Fruit fly (Drosophila melanogaster): ENCODE results near the gene Nagk.
A peak's percentile ranks its signal among the peaks of the same experiment; 100 is the strongest.

Gene Nagk

DNA sequence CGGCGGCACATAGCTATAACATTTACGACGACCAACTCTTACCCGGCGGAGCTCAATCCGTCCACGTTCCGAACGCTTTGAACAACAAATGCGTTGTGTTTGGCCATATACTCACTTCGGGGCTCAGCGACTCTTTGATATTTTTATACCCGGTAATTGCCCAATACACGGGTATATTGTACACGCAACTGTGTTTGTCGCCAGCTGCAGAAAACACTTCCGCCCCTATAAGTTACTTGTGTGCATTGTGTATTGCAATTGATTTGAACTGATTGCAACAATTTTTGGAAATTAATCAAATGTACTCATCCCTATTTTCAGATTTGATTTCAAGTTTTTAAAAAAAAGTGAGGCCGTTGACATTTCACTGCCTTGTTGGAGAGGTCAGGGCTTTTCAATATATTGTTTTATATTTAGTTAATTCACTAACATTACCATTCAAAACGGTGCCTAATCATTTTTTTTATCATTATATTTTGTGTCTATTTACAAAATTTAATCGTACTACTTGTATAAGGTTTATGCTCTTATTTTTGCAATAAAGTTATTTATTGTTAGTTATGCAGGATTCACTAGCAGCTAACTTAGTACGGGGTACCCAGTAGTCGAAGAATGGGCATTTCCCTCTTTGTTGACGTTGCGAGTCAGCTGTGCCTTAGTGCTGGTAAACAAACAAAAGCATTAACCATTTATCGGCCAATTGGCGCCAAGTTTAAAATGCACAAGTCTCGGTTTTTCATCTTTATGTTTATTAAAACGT, at the start of gene Nagk:
TSS of gene Nagk (minus strand) at position 331 of the 760 bp plus-strand sequence.
- TF ChIP-seq pan (optimal IDR thresholded peaks at IDR 0.05), result peak; percentile 96
- TF ChIP-seq psq (optimal IDR thresholded peaks at IDR 0.05), result no peak

DNA sequence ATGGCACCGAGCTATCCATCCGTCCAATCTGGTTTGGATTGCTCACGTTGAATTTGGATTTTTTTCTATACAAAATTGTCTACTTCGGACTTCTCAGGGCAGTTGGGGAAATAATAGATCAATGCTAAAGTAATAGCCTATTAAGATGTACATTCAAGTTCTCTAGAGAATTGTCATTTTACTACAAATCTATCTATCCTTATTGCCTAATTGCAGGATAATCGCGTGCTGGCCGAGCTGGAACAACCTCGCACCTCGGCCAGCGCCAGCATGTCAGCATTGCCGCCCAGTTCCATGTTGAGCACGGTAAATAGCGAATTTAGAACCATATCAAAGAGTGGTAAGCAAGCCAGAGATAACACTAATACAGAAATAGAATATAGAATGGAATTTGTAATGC, 39.8 kb upstream of the Nagk start, which contains the start of gene h-cup:
TSS of gene h-cup (minus strand) at position 101 of the 400 bp plus-strand sequence.
- no peak for TF ChIP-seq CG8478 (optimal IDR thresholded peaks at IDR 0.05)
- no peak for TF ChIP-seq usp (GFP tag; optimal IDR thresholded peaks at IDR 0.05)
- no peak for TF ChIP-seq EcR (GFP tag; optimal IDR thresholded peaks at IDR 0.05)
- no peak for TF ChIP-seq Dll (optimal IDR thresholded peaks at IDR 0.05)
- TF ChIP-seq pan (optimal IDR thresholded peaks at IDR 0.05), result no peak
- no peak for TF ChIP-seq psq (optimal IDR thresholded peaks at IDR 0.05)

DNA sequence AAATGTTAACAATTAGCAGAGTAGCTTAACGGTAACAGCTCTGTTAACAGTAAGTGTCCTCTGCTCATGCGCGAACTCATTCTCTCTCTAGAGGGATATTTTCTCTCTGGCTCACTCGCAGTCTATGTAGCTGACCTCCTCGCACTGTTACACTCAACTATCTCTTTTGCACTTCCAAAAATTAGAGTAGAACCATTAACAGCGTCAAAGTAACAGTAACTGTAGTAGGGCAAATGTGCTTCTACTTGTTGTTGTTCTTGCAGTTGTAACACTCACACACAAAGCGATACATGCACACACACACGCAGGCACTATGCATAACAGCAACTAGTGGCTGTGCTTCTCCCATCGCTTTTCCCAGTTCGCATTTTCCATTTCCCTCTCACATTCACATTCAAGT, 36.0 kb upstream of the Nagk start:
- TF ChIP-seq usp (GFP tag; optimal IDR thresholded peaks at IDR 0.05) (no peak), psq (optimal IDR thresholded peaks at IDR 0.05) (no peak), CG8478 (optimal IDR thresholded peaks at IDR 0.05) (no peak), EcR (GFP tag; optimal IDR thresholded peaks at IDR 0.05) (no peak), pan (optimal IDR thresholded peaks at IDR 0.05) (no peak), Dll (optimal IDR thresholded peaks at IDR 0.05) (no peak)

dm6 chr3R:15375470-15375869, 32.4 kb upstream of the Nagk start:
- no peak for TF ChIP-seq EcR (GFP tag; optimal IDR thresholded peaks at IDR 0.05)

DNA sequence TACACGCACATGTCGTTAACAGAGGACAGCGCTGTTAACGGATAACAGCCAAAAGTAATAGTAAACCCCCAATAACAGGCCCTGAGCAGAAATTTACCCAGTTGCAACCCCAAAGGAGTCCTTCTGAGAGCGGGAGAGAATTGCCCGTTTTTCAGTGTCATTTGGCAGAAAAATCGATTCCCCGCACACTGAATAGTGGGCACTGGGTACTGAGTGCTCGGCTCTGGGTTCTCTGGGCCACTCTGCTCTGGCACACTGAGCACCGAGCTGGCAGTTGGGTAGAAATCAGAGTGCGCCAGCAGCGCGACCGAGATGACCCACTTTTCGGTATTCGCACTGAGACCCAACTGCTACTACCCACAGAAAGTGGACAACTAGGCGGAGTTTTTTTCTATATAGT, 31.3 kb upstream of the Nagk start, which contains the start of gene Rbp:
TSS of gene Rbp (plus strand) at position 239 of the 400 bp plus-strand sequence.
- TF ChIP-seq psq (optimal IDR thresholded peaks at IDR 0.05) (no peak), Dll (optimal IDR thresholded peaks at IDR 0.05) (no peak), usp (GFP tag; optimal IDR thresholded peaks at IDR 0.05) (no peak), EcR (GFP tag; optimal IDR thresholded peaks at IDR 0.05) (no peak), CG8478 (optimal IDR thresholded peaks at IDR 0.05) (no peak), pan (optimal IDR thresholded peaks at IDR 0.05) (no peak)

dm6 chr3R:15371833-15372232, 28.8 kb upstream of the Nagk start, which contains the start of the genes Ccm3 and CG6136:
Ccm3 (plus strand) TSS chr3R:15371957.
CG6136 (minus strand) TSS chr3R:15372212.
- TF ChIP-seq pan (optimal IDR thresholded peaks at IDR 0.05) (no peak), EcR (GFP tag; optimal IDR thresholded peaks at IDR 0.05) (no peak), usp (GFP tag; optimal IDR thresholded peaks at IDR 0.05) (no peak), CG8478 (optimal IDR thresholded peaks at IDR 0.05) (no peak), Dll (optimal IDR thresholded peaks at IDR 0.05) (no peak), psq (optimal IDR thresholded peaks at IDR 0.05) (no peak)

dm6 chr3R:15369742-15370141, 26.7 kb upstream of the Nagk start, which contains the start of gene CG14868:
CG14868 (minus strand) TSS chr3R:15369945.
- TF ChIP-seq CG8478 (optimal IDR thresholded peaks at IDR 0.05) (no peak), EcR (GFP tag; optimal IDR thresholded peaks at IDR 0.05) (no peak), pan (optimal IDR thresholded peaks at IDR 0.05) (no peak), usp (GFP tag; optimal IDR thresholded peaks at IDR 0.05) (no peak), Dll (optimal IDR thresholded peaks at IDR 0.05) (no peak), psq (optimal IDR thresholded peaks at IDR 0.05) (no peak)

dm6 chr3R:15367477-15367876, 24.4 kb upstream of the Nagk start, which contains the start of gene CG34404:
CG34404 (minus strand) TSS chr3R:15367665.
- TF ChIP-seq psq (optimal IDR thresholded peaks at IDR 0.05) (no peak), CG8478 (optimal IDR thresholded peaks at IDR 0.05) (no peak), EcR (GFP tag; optimal IDR thresholded peaks at IDR 0.05) (no peak), pan (optimal IDR thresholded peaks at IDR 0.05) (no peak), Dll (optimal IDR thresholded peaks at IDR 0.05) (no peak), usp (GFP tag; optimal IDR thresholded peaks at IDR 0.05) (no peak)

- TF ChIP-seq EcR (GFP tag; optimal IDR thresholded peaks at IDR 0.05) (no peak), psq (optimal IDR thresholded peaks at IDR 0.05) (no peak), pan (optimal IDR thresholded peaks at IDR 0.05) (no peak), CG8478 (optimal IDR thresholded peaks at IDR 0.05) (no peak), Dll (optimal IDR thresholded peaks at IDR 0.05) (no peak), usp (GFP tag; optimal IDR thresholded peaks at IDR 0.05) (no peak)
These were observed 23.8 kb upstream of the Nagk start for dm6 chr3R:15366839-15367238.

- TF ChIP-seq CG8478 (optimal IDR thresholded peaks at IDR 0.05), result no peak
- TF ChIP-seq psq (optimal IDR thresholded peaks at IDR 0.05), result no peak
- no peak for TF ChIP-seq EcR (GFP tag; optimal IDR thresholded peaks at IDR 0.05)
- no peak for TF ChIP-seq usp (GFP tag; optimal IDR thresholded peaks at IDR 0.05)
- TF ChIP-seq Dll (optimal IDR thresholded peaks at IDR 0.05), result no peak
- TF ChIP-seq pan (optimal IDR thresholded peaks at IDR 0.05), result no peak
These were observed 20.6 kb upstream of the Nagk start, which contains the start of gene CG6171 for dm6 chr3R:15363608-15364007. CG6171 (minus strand) TSS chr3R:15363857.

dm6 chr3R:15361490-15361889, 18.4 kb upstream of the Nagk start, which contains the start of the genes Cog2 and Trax:
Cog2 (minus strand) TSS chr3R:15361657.
Trax (plus strand) TSS chr3R:15361692.
- TF ChIP-seq psq (optimal IDR thresholded peaks at IDR 0.05) (no peak), EcR (GFP tag; optimal IDR thresholded peaks at IDR 0.05) (no peak)

dm6 chr3R:15356645-15357431, 13.8 kb upstream of the Nagk start, which contains the start of the genes Atg4b and Hibch:
Atg4b (minus strand) TSS chr3R:15356924.
Hibch (plus strand) TSS chr3R:15357229.
- TF ChIP-seq usp (GFP tag; optimal IDR thresholded peaks at IDR 0.05), result no peak
- peak; percentile 60 for TF ChIP-seq CG8478 (optimal IDR thresholded peaks at IDR 0.05)
